Worm (Caenorhabditis elegans) whole organism, midembryonic: ENCODE results near the gene pcp-5.

Experiments used
- flt-1 ChIP-seq: fragments of 200-800 bp; sonication (Bioruptor generic); IDR thresholded peaks from 2 replicates; pipeline ENCODE4 v1.3.6; 2022; ENCODE audit warnings: missing genetic modification characterization, missing compliant biosample characterization
- klf-2 ChIP-seq: fragments of 200-800 bp; sonication (Bioruptor generic); conservative IDR thresholded peaks from 2 replicates; pipeline ENCODE4 v1.3.6; 2022; ENCODE audit warnings: missing genetic modification reagents, missing genetic modification characterization, missing compliant biosample characterization
- ztf-29 ChIP-seq: fragments of 200-800 bp; sonication (Bioruptor generic); IDR thresholded peaks from 2 replicates; pipeline ENCODE4 v1.3.6; 2022; ENCODE audit warnings: missing genetic modification reagents, missing genetic modification characterization, missing compliant biosample characterization

- TF ChIP-seq flt-1 (GFP tag; lab: Robert Waterston, UW) (no peak), ztf-29 (GFP tag; lab: Robert Waterston, UW) (no peak), klf-2 (GFP tag; lab: Robert Waterston, UW) (no peak)
Observed at ce11 chrIII:7922207-7922606, 14.8 kb upstream of the pcp-5 start, which contains the start of gene C29E4.17.
